Worm (Caenorhabditis elegans) whole organism, L3 larva: ENCODE data around the gene nmt-1.

Experiments used
- elt-1 ChIP-seq: fragments of 150-350 bp; optimal IDR thresholded peaks from 2 replicates; lab custom pipeline; 2014; ENCODE audit warnings: missing biosample characterization, missing genetic modification characterization
- fkh-10 ChIP-seq: sonication (generic microtip); optimal IDR thresholded peaks from 2 replicates; lab custom pipeline; 2017; ENCODE audit warnings: missing biosample characterization, missing genetic modification reagents, missing genetic modification characterization
- fos-1 ChIP-seq: fragments of 150-350 bp; optimal IDR thresholded peaks from 2 replicates; lab custom pipeline; 2014; ENCODE audit warnings: missing biosample characterization, missing genetic modification characterization
- lin-39 ChIP-seq: fragments of 150-350 bp; optimal IDR thresholded peaks from 2 replicates; lab custom pipeline; 2018; ENCODE audit warnings: missing biosample characterization, missing genetic modification reagents, missing genetic modification characterization
- nhr-12 ChIP-seq: fragments of 150-350 bp; optimal IDR thresholded peaks from 2 replicates; lab custom pipeline; 2014; ENCODE audit warnings: missing biosample characterization, missing genetic modification characterization
- nhr-23 ChIP-seq: fragments of 150-350 bp; optimal IDR thresholded peaks from 2 replicates; lab custom pipeline; 2014; ENCODE audit warnings: missing biosample characterization, missing genetic modification reagents, missing genetic modification characterization

DNA sequence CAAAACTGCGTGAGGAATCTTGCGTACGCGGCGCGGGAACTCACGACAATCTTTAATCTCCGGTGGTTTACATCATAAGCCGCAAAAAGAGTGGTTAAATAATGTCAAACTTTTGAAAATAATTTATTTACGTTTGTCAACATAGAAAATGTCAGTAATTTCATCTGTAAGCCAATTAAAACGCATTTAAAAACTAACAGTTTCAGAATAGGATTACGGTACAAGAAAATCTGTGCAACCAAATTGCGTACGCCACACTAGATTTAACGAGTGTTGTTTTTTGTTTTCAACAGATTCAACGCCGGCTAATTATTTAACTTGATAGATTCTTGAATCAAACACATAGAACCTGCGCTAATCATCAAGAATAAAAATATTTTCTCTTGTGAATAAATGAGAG lies 24.7 kb upstream of the nmt-1 start:
- TF ChIP-seq fos-1 (tag; lab: Kevin White, UChicago) (no peak), nhr-23 (tag; lab: Kevin White, UChicago) (no peak), elt-1 (tag; lab: Kevin White, UChicago) (no peak), nhr-12 (no peak), fkh-10 (GFP tag; lab: Kevin White, UChicago) (no peak), lin-39 (tag; lab: Kevin White, UChicago) (no peak)
